Worm (Caenorhabditis elegans) whole organism, L3 larva: Measurements from ENCODE around the gene fbxb-44.

ENCODE experiments used
- elt-2 ChIP-seq: sonication (generic microtip); optimal IDR thresholded peaks from 2 replicates; lab custom pipeline; 2016; ENCODE audit warnings: missing genetic modification reagents, mild to moderate bottlenecking, missing genetic modification characterization, missing compliant biosample characterization
- fkh-2 ChIP-seq: fragments of 150-350 bp; optimal IDR thresholded peaks from 2 replicates; lab custom pipeline; 2014; ENCODE audit warnings: missing biosample characterization, missing genetic modification reagents, missing genetic modification characterization
- lsy-12 ChIP-seq: sonication (generic microtip); optimal IDR thresholded peaks from 2 replicates; lab custom pipeline; 2016; ENCODE audit warnings: mild to moderate bottlenecking, missing genetic modification characterization, missing compliant biosample characterization
- nfya-1 ChIP-seq: sonication (generic microtip); optimal IDR thresholded peaks from 2 replicates; lab custom pipeline; 2017; ENCODE audit warnings: missing genetic modification characterization, mild to moderate bottlenecking, missing compliant biosample characterization, antibody characterized with exemption, moderate library complexity; ENCODE audit not compliant: insufficient read depth

The fbxb-44 gene

DNA sequence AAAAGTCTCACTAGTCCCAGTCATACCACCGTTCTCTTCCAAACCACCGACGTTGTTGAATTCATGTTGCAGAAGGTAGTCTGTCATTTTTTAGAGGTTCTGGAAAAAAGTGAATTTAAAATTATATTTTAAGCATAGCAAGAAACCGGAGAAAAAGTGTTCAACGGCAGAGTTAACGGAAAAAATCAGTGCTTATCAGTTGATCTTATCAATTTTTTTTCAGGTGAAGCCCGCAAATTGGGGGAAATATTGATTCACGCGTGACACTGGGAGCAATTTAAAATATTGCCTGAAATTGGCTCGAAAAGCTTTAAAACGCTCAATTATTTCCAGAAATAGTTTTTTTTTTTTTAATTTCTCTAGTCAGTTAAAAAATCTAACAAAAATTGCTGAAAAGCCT is 41.2 kb downstream of the fbxb-44 start, which contains the start of gene math-38:
Gene math-38 (minus strand): TSS at position 101 of the 400 bp plus-strand sequence.
- TF ChIP-seq elt-2 (peak; percentile 56), lsy-12 (no peak)
- TF ChIP-seq, all 47 proteins: peak for 1

ce11 chrII:1584140-1584539 is 45.5 kb downstream of the fbxb-44 start, which contains the start of gene clec-21:
clec-21 (minus strand) TSS chrII:1584240.
- TF ChIP-seq fkh-2 (tag; lab: Kevin White, UChicago): no peak

DNA sequence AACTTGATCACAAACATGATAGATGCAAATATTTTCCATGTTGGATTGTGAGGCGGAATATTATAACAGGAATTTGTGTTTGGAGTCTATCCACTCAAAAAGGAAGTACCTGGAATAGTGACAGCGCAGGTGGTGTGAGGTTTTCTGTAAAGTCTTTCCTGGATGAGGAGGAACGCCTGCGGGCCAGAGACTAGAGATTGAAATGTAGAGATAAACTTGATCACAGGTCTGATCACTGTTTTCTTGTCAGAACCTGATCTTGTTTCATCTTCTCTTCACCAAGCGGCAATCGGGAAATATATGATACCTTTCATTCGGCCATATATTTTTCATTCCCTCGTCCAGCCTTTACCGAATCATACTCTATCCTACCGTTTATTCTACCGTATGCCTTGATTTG is 47.6 kb downstream of the fbxb-44 start, which contains the start of gene T07H3.8:
Gene T07H3.8 (plus strand): TSS at position 301 of the 400 bp plus-strand sequence.
- TF ChIP-seq nfya-1 (tag; lab: Kevin White, UChicago): no peak
